Worm (Caenorhabditis elegans) whole organism, L3 larva: ENCODE measurements around the gene F13C5.5.

Experiments
- aly-2 ChIP-seq: fragments of 150-350 bp; optimal IDR thresholded peaks from 2 replicates; lab custom pipeline; 2014; ENCODE audit warnings: missing biosample characterization, missing genetic modification characterization
- ama-1 ChIP-seq: fragments of 150-350 bp; optimal IDR thresholded peaks from 2 replicates; lab custom pipeline; 2018
- daf-12 ChIP-seq: fragments of 150-350 bp; optimal IDR thresholded peaks from 2 replicates; lab custom pipeline; 2014; ENCODE audit warnings: missing biosample characterization, missing genetic modification reagents, missing genetic modification characterization
- elt-1 ChIP-seq: fragments of 150-350 bp; optimal IDR thresholded peaks from 2 replicates; lab custom pipeline; 2014; ENCODE audit warnings: missing biosample characterization, missing genetic modification characterization
- jun-1 ChIP-seq: fragments of 150-350 bp; optimal IDR thresholded peaks from 2 replicates; lab custom pipeline; 2014; ENCODE audit warnings: missing biosample characterization, missing genetic modification reagents, missing genetic modification characterization
- mdl-1 ChIP-seq: fragments of 150-350 bp; optimal IDR thresholded peaks from 2 replicates; lab custom pipeline; 2014; ENCODE audit warnings: missing biosample characterization, missing genetic modification characterization
- mml-1 ChIP-seq: fragments of 150-350 bp; sonication (generic microtip); optimal IDR thresholded peaks from 3 replicates; lab custom pipeline; 2014; ENCODE audit warnings: missing biosample characterization, missing genetic modification characterization
- nfya-1 ChIP-seq: sonication (generic microtip); optimal IDR thresholded peaks from 2 replicates; lab custom pipeline; 2017; ENCODE audit warnings: missing genetic modification characterization, mild to moderate bottlenecking, missing compliant biosample characterization, antibody characterized with exemption, moderate library complexity; ENCODE audit not compliant: insufficient read depth
- nhr-12 ChIP-seq: fragments of 150-350 bp; optimal IDR thresholded peaks from 2 replicates; lab custom pipeline; 2014; ENCODE audit warnings: missing biosample characterization, missing genetic modification characterization
- nhr-23 ChIP-seq: fragments of 150-350 bp; optimal IDR thresholded peaks from 2 replicates; lab custom pipeline; 2014; ENCODE audit warnings: missing biosample characterization, missing genetic modification reagents, missing genetic modification characterization
- nhr-76 ChIP-seq: fragments of 150-350 bp; sonication (generic microtip); optimal IDR thresholded peaks from 5 replicates; lab custom pipeline; 2014; ENCODE audit warnings: missing biosample characterization, missing genetic modification characterization
- snpc-4 ChIP-seq: fragments of 150-350 bp; optimal IDR thresholded peaks from 2 replicates; lab custom pipeline; 2014; ENCODE audit warnings: missing biosample characterization, missing genetic modification characterization
- unc-39 ChIP-seq: sonication (generic microtip); optimal IDR thresholded peaks from 4 replicates; lab custom pipeline; 2017; ENCODE audit warnings: missing biosample characterization, missing genetic modification characterization

ce11 chrX:654804-655203 lies 46.5 kb upstream of the F13C5.5 start, which contains the start of gene ifc-2:
- no peak for TF ChIP-seq jun-1 (tag; lab: Kevin White, UChicago)
- TF ChIP-seq mdl-1 (tag; lab: Kevin White, UChicago) = no peak
- no peak for TF ChIP-seq nhr-23 (tag; lab: Kevin White, UChicago)
- no peak for TF ChIP-seq snpc-4 (tag; lab: Kevin White, UChicago)
- no peak for TF ChIP-seq unc-39 (tag; lab: Kevin White, UChicago)
- no peak for TF ChIP-seq nhr-76 (tag; lab: Kevin White, UChicago)
- TF ChIP-seq elt-1 (tag; lab: Kevin White, UChicago) = no peak
- no peak for TF ChIP-seq nfya-1
- TF ChIP-seq mml-1 (tag; lab: Kevin White, UChicago) = no peak
- TF ChIP-seq nhr-12 (tag; lab: Kevin White, UChicago) = no peak
- no peak for TF ChIP-seq aly-2 (tag; lab: Kevin White, UChicago)
- no peak for TF ChIP-seq ama-1
- TF ChIP-seq daf-12 (tag; lab: Kevin White, UChicago) = no peak
